Fruit fly (Drosophila melanogaster): ENCODE measurements around the gene orb2.

dm6 chr3L:8974478-8975477, 20.5 kb upstream of the orb2 start, which contains the start of the genes pix and Srp68:
- no peak for TF ChIP-seq lab (GFP tag; optimal IDR thresholded peaks at IDR 0.05)
- peak; percentile 26; the same call in 1 of the 2 replicates for TF ChIP-seq sisA (GFP tag; IDR thresholded peaks at IDR 0.05)
- TF ChIP-seq sens-2 (GFP tag; IDR thresholded peaks at IDR 0.05), result no peak
- peak; percentile 50; the same call in 1 of the 2 replicates for TF ChIP-seq klu (GFP tag; IDR thresholded peaks at IDR 0.05)
- peak; percentile 66 for TF ChIP-seq sob (GFP tag; IDR thresholded peaks at IDR 0.05)
- TF ChIP-seq nom (GFP tag; optimal IDR thresholded peaks at IDR 0.05), result peak; percentile 15
- no peak for TF ChIP-seq sima (GFP tag; optimal IDR thresholded peaks at IDR 0.05)
- TF ChIP-seq CG14860 (GFP tag; IDR thresholded peaks at IDR 0.05; ENCODE audit: partially characterized antibody), result peak; percentile 80
- no peak for TF ChIP-seq CG31388 (GFP tag; optimal IDR thresholded peaks at IDR 0.05)
- TF ChIP-seq vfl (GFP tag; optimal IDR thresholded peaks at IDR 0.05), result peak; percentile 13
- no peak for TF ChIP-seq kni (GFP tag; optimal IDR thresholded peaks at IDR 0.05)
- peak; percentile 43 for TF ChIP-seq fd3F (GFP tag; optimal IDR thresholded peaks at IDR 0.05)
- TF ChIP-seq chm (GFP tag; IDR thresholded peaks at IDR 0.05), result no peak
- peak; percentile 67 for TF ChIP-seq HLH4C (GFP tag; IDR thresholded peaks at IDR 0.05; ENCODE audit: partially characterized antibody)

Data from whole organism, embryonic.